Worm (Caenorhabditis elegans): ENCODE results near the gene drp-1.

DNA sequence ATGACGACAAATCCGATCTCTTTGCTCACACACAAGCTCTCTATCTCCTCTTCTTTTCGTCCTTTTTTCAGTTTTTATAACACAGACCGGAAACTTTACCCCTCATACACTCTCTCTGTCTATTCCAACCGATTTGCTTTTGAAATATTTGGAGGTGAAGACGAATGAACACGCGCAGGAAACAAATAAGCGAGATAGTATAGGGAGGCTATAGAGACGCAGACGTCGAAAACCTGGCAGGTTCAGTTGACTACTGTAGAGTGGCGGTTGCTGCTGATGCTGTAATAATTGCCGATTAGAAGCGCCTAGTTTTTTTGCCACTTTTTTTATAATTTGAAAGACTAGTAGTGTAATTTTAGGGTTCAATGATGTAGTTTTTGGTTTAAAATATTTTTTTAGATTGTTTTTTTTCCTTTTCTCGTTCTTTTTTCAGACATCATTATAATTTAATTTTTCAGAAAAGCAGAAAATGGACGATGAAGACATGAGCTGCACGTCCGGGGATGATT lies 12.4 kb downstream of the drp-1 start, which contains the start of gene ari-2:
- TF ChIP-seq nhr-102 (tag; optimal IDR thresholded peaks at IDR 0.05) (no peak), aha-1 (tag) (no peak), snpc-4 (tag; optimal IDR thresholded peaks at IDR 0.05) (no peak), nhr-11 (tag; optimal IDR thresholded peaks at IDR 0.05) (no peak), ZK546.5 (tag; optimal IDR thresholded peaks at IDR 0.05) (no peak), nhr-42 (GFP tag; IDR thresholded peaks at IDR 0.05) (no peak), vab-7 (GFP tag; IDR thresholded peaks at IDR 0.05) (no peak), R02D3.7 (tag; optimal IDR thresholded peaks at IDR 0.05) (no peak), nhr-10 (tag; optimal IDR thresholded peaks at IDR 0.05) (no peak), F37D6.2 (tag; optimal IDR thresholded peaks at IDR 0.05) (no peak)
